Worm (Caenorhabditis elegans) whole organism, L4 larva: Measurements from ENCODE around the gene str-134.

Source experiments
- F26F4.8 ChIP-seq: fragments of 200-800 bp; sonication (Bioruptor generic); conservative IDR thresholded peaks from 2 replicates; pipeline ENCODE4 v1.3.6; 2022; ENCODE audit warnings: missing genetic modification characterization, missing compliant biosample characterization
- F49E8.2 ChIP-seq: sonication (generic microtip); optimal IDR thresholded peaks from 2 replicates; lab custom pipeline; 2016; ENCODE audit warnings: missing compliant biosample characterization, mild to moderate bottlenecking, missing genetic modification characterization, borderline replicate concordance
- R02D3.7 ChIP-seq: fragments of 150-350 bp; sonication (generic microtip); optimal IDR thresholded peaks from 3 replicates; lab custom pipeline; 2014; ENCODE audit warnings: missing biosample characterization, missing genetic modification characterization
- T20F7.1 ChIP-seq: fragments of 200-800 bp; sonication (Bioruptor generic); optimal IDR thresholded peaks from 2 replicates; lab custom pipeline; 2018; ENCODE audit warnings: mild to moderate bottlenecking, missing genetic modification characterization, missing compliant biosample characterization
- T26A8.4 ChIP-seq: fragments of 200-800 bp; sonication (Bioruptor generic); IDR thresholded peaks from 2 replicates; pipeline ENCODE4 v1.3.6; 2022; ENCODE audit warnings: missing genetic modification characterization, missing compliant biosample characterization
- Y105C5A.15 ChIP-seq: fragments of 200-800 bp; sonication (Bioruptor generic); IDR thresholded peaks from 2 replicates; pipeline ENCODE4 v1.3.6; 2022; ENCODE audit warnings: missing genetic modification characterization, missing compliant biosample characterization
- Y5F2A.4 ChIP-seq: fragments of 200-800 bp; sonication (Bioruptor generic); optimal IDR thresholded peaks from 2 replicates; lab custom pipeline; 2018; ENCODE audit warnings: mild to moderate bottlenecking, missing genetic modification characterization, missing compliant biosample characterization
- Y75B8A.6 ChIP-seq: fragments of 200-800 bp; sonication (Bioruptor generic); IDR thresholded peaks from 2 replicates; pipeline ENCODE4 v1.3.6; 2022; ENCODE audit warnings: missing genetic modification reagents, missing genetic modification characterization, missing compliant biosample characterization
- ZK546.5 ChIP-seq, 2 experiments: sonication (generic microtip); optimal IDR thresholded peaks; 2 replicates each; lab custom pipeline; 2017; ENCODE audit warnings: missing biosample characterization in 2 of 2, missing genetic modification characterization in 2 of 2
- aha-1 ChIP-seq: fragments of 150-350 bp; peaks from one replicate; lab custom pipeline; 2014; ENCODE audit warnings: missing biosample characterization, missing genetic modification characterization
- ama-1 ChIP-seq: fragments of 150-350 bp; optimal IDR thresholded peaks from 2 replicates; lab custom pipeline; 2014; ENCODE audit warnings: inconsistent platforms, mixed read lengths
- arid-1 ChIP-seq: fragments of 200-800 bp; sonication (Bioruptor generic); conservative IDR thresholded peaks from 2 replicates; pipeline ENCODE4 v1.3.6; 2022; ENCODE audit warnings: missing genetic modification reagents, missing genetic modification characterization, missing compliant biosample characterization
- ceh-32 ChIP-seq: sonication (generic microtip); optimal IDR thresholded peaks from 2 replicates; lab custom pipeline; 2016; ENCODE audit warnings: mild to moderate bottlenecking, missing genetic modification characterization, missing compliant biosample characterization; ENCODE audit not compliant: poor library complexity
- ceh-82 ChIP-seq: sonication (generic microtip); optimal IDR thresholded peaks from 2 replicates; lab custom pipeline; 2017; ENCODE audit warnings: missing biosample characterization, missing genetic modification characterization
- cey-2 ChIP-seq: sonication (generic microtip); optimal IDR thresholded peaks from 3 replicates; lab custom pipeline; 2017; ENCODE audit warnings: missing genetic modification characterization, mild to moderate bottlenecking, missing compliant biosample characterization, antibody characterized with exemption, borderline replicate concordance; ENCODE audit not compliant: insufficient read depth
- ctbp-1 ChIP-seq: fragments of 200-800 bp; sonication (Bioruptor generic); IDR thresholded peaks from 2 replicates; pipeline ENCODE4 v1.3.6; 2022; ENCODE audit warnings: missing genetic modification reagents, missing genetic modification characterization, missing compliant biosample characterization
- daf-16 ChIP-seq, 3 experiments: sonication (generic microtip); optimal IDR thresholded peaks; 2 replicates each; lab custom pipeline; 2016 to 2017; ENCODE audit warnings: missing genetic modification characterization in 3 of 3, missing genetic modification reagents in 3 of 3, mild to moderate bottlenecking in 2 of 3, missing compliant biosample characterization in 2 of 3, missing biosample characterization in 1 of 3, moderate library complexity in 1 of 3
- daf-19 ChIP-seq: fragments of 200-800 bp; sonication (Bioruptor generic); conservative IDR thresholded peaks from 2 replicates; pipeline ENCODE4 v1.3.6; 2022; ENCODE audit warnings: missing genetic modification characterization, missing compliant biosample characterization
- dmd-8 ChIP-seq: fragments of 200-800 bp; sonication (Bioruptor generic); IDR thresholded peaks from 2 replicates; pipeline ENCODE4 v1.3.6; 2022; ENCODE audit warnings: missing genetic modification characterization, missing compliant biosample characterization
- egl-43 ChIP-seq: fragments of 200-800 bp; sonication (Bioruptor generic); IDR thresholded peaks from 2 replicates; pipeline ENCODE4 v1.3.6; 2022; ENCODE audit warnings: missing genetic modification reagents, missing genetic modification characterization, missing compliant biosample characterization
- hif-1 ChIP-seq, 2 experiments: sonication (generic microtip); optimal IDR thresholded peaks; 2 replicates each; lab custom pipeline; 2016 to 2017; ENCODE audit warnings: missing compliant biosample characterization in 2 of 2, missing genetic modification characterization in 2 of 2, missing genetic modification reagents in 2 of 2, missing genotype in 2 of 2, mild to moderate bottlenecking in 1 of 2
- hmg-1.1 ChIP-seq: fragments of 200-800 bp; sonication (Bioruptor generic); IDR thresholded peaks from 2 replicates; pipeline ENCODE4 v1.3.6; 2022; ENCODE audit warnings: missing genetic modification reagents, missing genetic modification characterization, missing compliant biosample characterization
- jun-1 ChIP-seq: fragments of 150-350 bp; optimal IDR thresholded peaks from 2 replicates; lab custom pipeline; 2014; ENCODE audit warnings: missing biosample characterization, missing genetic modification reagents, missing genetic modification characterization
- lin-13 ChIP-seq: fragments of 150-350 bp; optimal IDR thresholded peaks from 2 replicates; lab custom pipeline; 2014; ENCODE audit warnings: missing biosample characterization, missing genetic modification reagents, missing genetic modification characterization
- lin-29 ChIP-seq: fragments of 200-800 bp; sonication (Bioruptor generic); IDR thresholded peaks from 2 replicates; pipeline ENCODE4 v1.3.6; 2022; ENCODE audit warnings: missing genetic modification reagents, missing genetic modification characterization, missing compliant biosample characterization
- lin-38 ChIP-seq: fragments of 200-800 bp; sonication (Bioruptor generic); IDR thresholded peaks from 2 replicates; pipeline ENCODE4 v1.3.6; 2022; ENCODE audit warnings: missing genetic modification reagents, missing genetic modification characterization, missing compliant biosample characterization
- lin-39 ChIP-seq: fragments of 150-350 bp; optimal IDR thresholded peaks from 2 replicates; lab custom pipeline; 2014; ENCODE audit warnings: missing biosample characterization, missing genetic modification reagents, missing genetic modification characterization
- lir-3 ChIP-seq: sonication (generic microtip); optimal IDR thresholded peaks from 2 replicates; lab custom pipeline; 2016; ENCODE audit warnings: mild to moderate bottlenecking, missing genetic modification characterization, missing compliant biosample characterization
- lsy-2 ChIP-seq, 2 experiments: fragments of 150-350 bp in 1 of 2; sonication (generic microtip) in 1 of 2; optimal IDR thresholded peaks; 2 replicates each; lab custom pipeline; 2014 to 2017; ENCODE audit warnings: missing biosample characterization in 2 of 2, missing genetic modification characterization in 2 of 2
- madf-5 ChIP-seq, 2 experiments: fragments of 200-800 bp; sonication (Bioruptor generic); IDR thresholded peaks; 2 replicates each; pipeline ENCODE4 v1.3.6; 2022; ENCODE audit warnings: missing compliant biosample characterization in 2 of 2, missing genetic modification characterization in 2 of 2
- mdt-29 ChIP-seq: fragments of 200-800 bp; sonication (Bioruptor generic); IDR thresholded peaks from 2 replicates; pipeline ENCODE4 v1.3.6; 2022; ENCODE audit warnings: missing genetic modification reagents, missing genetic modification characterization, missing compliant biosample characterization
- nhr-102 ChIP-seq: sonication (generic microtip); optimal IDR thresholded peaks from 2 replicates; lab custom pipeline; 2016; ENCODE audit warnings: mild to moderate bottlenecking, missing genetic modification characterization, moderate library complexity, missing compliant biosample characterization
- nhr-28 ChIP-seq: fragments of 150-350 bp; optimal IDR thresholded peaks from 2 replicates; lab custom pipeline; 2014; ENCODE audit warnings: missing biosample characterization, missing genetic modification characterization
- nhr-42 ChIP-seq: fragments of 200-800 bp; sonication (Bioruptor generic); IDR thresholded peaks from 2 replicates; pipeline ENCODE4 v1.3.6; 2022; ENCODE audit warnings: missing genetic modification characterization, missing compliant biosample characterization
- pha-4 ChIP-seq, 2 experiments: fragments of 150-350 bp in 1 of 2; fragments of 200-800 bp in 1 of 2; sonication (Bioruptor generic) in 1 of 2; IDR thresholded peaks in 1 of 2; optimal IDR thresholded peaks in 1 of 2; 2 replicates each; pipeline versions ENCODE4 v1.3.6 to Lab custom; 2014 to 2022; ENCODE audit warnings: missing genetic modification characterization in 2 of 2, missing genetic modification reagents in 2 of 2, missing biosample characterization in 1 of 2, missing compliant biosample characterization in 1 of 2
- pqm-1 ChIP-seq: sonication (generic microtip); optimal IDR thresholded peaks from 2 replicates; lab custom pipeline; 2017; ENCODE audit warnings: missing biosample characterization, missing genetic modification characterization
- rbr-2 ChIP-seq: sonication (generic microtip); optimal IDR thresholded peaks from 2 replicates; lab custom pipeline; 2016; ENCODE audit warnings: missing genotype, missing genetic modification characterization, missing compliant biosample characterization
- set-16 ChIP-seq: fragments of 200-800 bp; sonication (Bioruptor generic); IDR thresholded peaks from 2 replicates; pipeline ENCODE4 v1.3.6; 2022; ENCODE audit warnings: missing genetic modification reagents, missing genetic modification characterization, missing compliant biosample characterization
- skn-1 ChIP-seq: fragments of 150-350 bp; optimal IDR thresholded peaks from 2 replicates; lab custom pipeline; 2014; ENCODE audit warnings: missing biosample characterization, missing genetic modification characterization
- snpc-1.2 ChIP-seq: fragments of 200-800 bp; sonication (Bioruptor generic); IDR thresholded peaks from 2 replicates; pipeline ENCODE4 v1.3.6; 2022; ENCODE audit warnings: missing genetic modification reagents, missing genetic modification characterization, missing compliant biosample characterization
- unc-130 ChIP-seq: sonication (generic microtip); optimal IDR thresholded peaks from 2 replicates; lab custom pipeline; 2016; ENCODE audit warnings: missing genetic modification reagents, missing genetic modification characterization, missing compliant biosample characterization
- unc-39 ChIP-seq: sonication (generic microtip); optimal IDR thresholded peaks from 2 replicates; lab custom pipeline; 2017; ENCODE audit warnings: missing biosample characterization, missing genetic modification characterization
- zfp-2 ChIP-seq: sonication (generic microtip); optimal IDR thresholded peaks from 2 replicates; lab custom pipeline; 2016; ENCODE audit warnings: mild to moderate bottlenecking, missing genetic modification characterization, missing compliant biosample characterization
- zfp-3 ChIP-seq: fragments of 200-800 bp; sonication (Bioruptor generic); conservative IDR thresholded peaks from 2 replicates; pipeline ENCODE4 v1.3.6; 2022; ENCODE audit warnings: missing genetic modification reagents, missing genetic modification characterization, missing compliant biosample characterization
- ztf-7 ChIP-seq: fragments of 150-350 bp; optimal IDR thresholded peaks from 2 replicates; lab custom pipeline; 2014; ENCODE audit warnings: missing biosample characterization, missing genetic modification characterization

str-134 gene

DNA sequence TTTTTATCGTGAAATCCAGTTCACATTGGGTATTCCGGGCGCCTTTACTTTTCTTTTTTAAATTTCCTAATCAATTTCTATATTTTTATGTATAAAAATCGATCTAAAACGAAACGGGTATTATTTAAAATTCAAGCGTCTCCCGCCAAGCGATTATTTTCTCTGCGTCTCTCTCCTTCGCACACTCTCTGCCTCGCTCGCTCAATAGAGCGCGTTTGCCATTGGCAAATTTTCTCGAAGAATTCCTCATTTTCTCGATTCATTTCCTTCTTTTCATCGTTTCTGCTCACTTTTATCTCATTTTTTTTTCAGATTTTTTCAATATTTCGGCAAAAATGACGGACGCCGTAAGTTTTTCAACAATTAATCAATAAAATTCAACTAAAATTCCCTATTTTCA, 29.8 kb downstream of the str-134 start, which contains the start of gene sti-1 (continued):
- TF ChIP-seq dmd-8, result no peak
- no peak for TF ChIP-seq zfp-2
- no peak for TF ChIP-seq mdt-29
- peak; percentile 32 for TF ChIP-seq jun-1 (tag; lab: Kevin White, UChicago)
- no peak for TF ChIP-seq cey-2 (tag; lab: Kevin White, UChicago)
- TF ChIP-seq unc-130, result no peak
- TF ChIP-seq rbr-2 (tag; lab: Kevin White, UChicago), result peak; percentile 68
- peak; percentile 72 for TF ChIP-seq hmg-1.1 (GFP tag; lab: Robert Waterston, UW)
- no peak for TF ChIP-seq skn-1 (tag; lab: Kevin White, UChicago)
- no peak for TF ChIP-seq lir-3
- TF ChIP-seq ceh-82 (tag; lab: Kevin White, UChicago), result no peak
- TF ChIP-seq egl-43, result no peak
- TF ChIP-seq T26A8.4 (GFP tag; lab: Robert Waterston, UW), result peak; percentile 55; the same call in 1 of the 2 replicates
- 0 out of 2 replicates have a peak, but pooled peaks have one; percentile 47 for TF ChIP-seq zfp-3 (GFP tag; lab: Robert Waterston, UW)
- TF ChIP-seq ctbp-1 (GFP tag; lab: Robert Waterston, UW), result no peak
- TF ChIP-seq ztf-7 (tag; lab: Kevin White, UChicago), result peak; percentile 79
- peak; percentile 83 for TF ChIP-seq nhr-28 (tag; lab: Kevin White, UChicago)
- no peak for TF ChIP-seq Y105C5A.15 (GFP tag; lab: Robert Waterston, UW)
- no peak for TF ChIP-seq R02D3.7 (tag; lab: Kevin White, UChicago)
- TF ChIP-seq, all 104 proteins: peak for 36

DNA sequence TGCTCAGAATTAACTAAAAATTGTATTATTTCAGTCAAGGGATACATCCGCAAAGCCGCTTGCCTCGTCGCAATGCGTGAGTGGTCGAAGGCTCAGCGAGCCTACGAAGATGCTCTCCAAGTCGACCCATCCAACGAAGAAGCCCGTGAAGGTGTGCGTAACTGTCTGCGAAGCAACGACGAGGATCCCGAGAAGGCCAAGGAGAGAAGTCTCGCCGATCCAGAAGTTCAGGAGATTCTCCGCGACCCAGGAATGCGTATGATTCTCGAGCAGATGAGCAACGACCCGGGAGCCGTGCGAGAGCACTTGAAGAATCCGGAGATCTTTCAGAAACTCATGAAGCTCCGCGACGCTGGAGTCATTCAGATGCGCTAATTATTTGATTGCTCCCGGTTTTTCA, 30.9 kb downstream of the str-134 start:
- TF ChIP-seq lin-13 (GFP tag; lab: Kevin White, UChicago) (no peak), daf-19 (no peak), madf-5 (GFP tag; IDR thresholded peaks at IDR 0.05; lab: Robert Waterston, UW) (0 out of 4 replicates have a peak, but pooled peaks of 1 of the 2 experiments have one; percentile 30), set-16 (GFP tag; lab: Robert Waterston, UW) (peak; percentile 72)

DNA sequence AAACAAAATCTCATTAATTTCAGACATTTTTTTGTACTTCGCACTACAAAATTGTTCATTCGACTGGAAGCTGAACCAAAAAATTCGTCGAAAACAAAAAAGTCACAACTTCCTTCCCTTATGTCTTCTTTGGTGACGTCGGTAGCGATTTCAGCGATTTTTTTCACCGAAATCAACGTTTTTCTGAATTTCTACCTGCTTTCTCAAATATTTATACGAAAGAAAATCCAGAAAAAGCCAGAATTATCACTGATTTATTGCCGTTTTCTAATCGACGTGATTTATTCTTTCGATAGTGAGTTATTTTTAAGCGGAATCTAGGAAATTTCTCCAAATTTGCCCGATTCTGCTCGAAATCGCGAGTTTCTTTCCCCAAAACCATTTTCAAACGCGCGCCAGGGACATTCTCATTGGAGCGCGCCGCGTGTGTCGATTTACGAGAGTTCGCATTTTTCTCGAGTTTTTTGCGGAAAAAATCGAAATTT, 31.5 kb downstream of the str-134 start, which contains the start of gene srbc-58:
Gene srbc-58, plus strand, starts transcription at position 121 of the 485 bp plus-strand sequence.
- TF ChIP-seq Y75B8A.6 (GFP tag; lab: Robert Waterston, UW), result no peak
- TF ChIP-seq arid-1 (GFP tag; lab: Robert Waterston, UW), result peak; percentile 70
- TF ChIP-seq ama-1 (lab: Kevin White, UChicago), result peak; percentile 69
- peak; percentile 86 for TF ChIP-seq F49E8.2 (tag; lab: Kevin White, UChicago)
- 0 out of 2 replicates have a peak, but pooled peaks have one; percentile 38 for TF ChIP-seq nhr-42
- no peak for TF ChIP-seq T20F7.1 (GFP tag; lab: Kevin White, UChicago)
- no peak for TF ChIP-seq Y5F2A.4 (GFP tag; lab: Kevin White, UChicago)
- TF ChIP-seq dmd-8, result no peak
- no peak for TF ChIP-seq daf-16 (GFP tag; optimal IDR thresholded peaks at IDR 0.05; lab: Kevin White, UChicago)
- peak; percentile 14 for TF ChIP-seq daf-16 (tag; optimal IDR thresholded peaks at IDR 0.05; lab: Kevin White, UChicago)
- no peak for TF ChIP-seq hif-1 (tag; optimal IDR thresholded peaks at IDR 0.05; lab: Kevin White, UChicago)
- TF ChIP-seq lin-39, result no peak
- peak in 1 of 2 experiments; percentile 52 for TF ChIP-seq lsy-2 (tag; optimal IDR thresholded peaks at IDR 0.05; lab: Kevin White, UChicago)
- TF ChIP-seq lin-29, result no peak
- TF ChIP-seq nhr-102 (tag; lab: Kevin White, UChicago), result no peak
- peak; percentile 11; the same call in 1 of the 2 replicates for TF ChIP-seq pha-4 (GFP tag; IDR thresholded peaks at IDR 0.05; lab: Robert Waterston, UW)
- no peak for TF ChIP-seq pha-4 (tag; optimal IDR thresholded peaks at IDR 0.05; lab: Kevin White, UChicago)
- no peak for TF ChIP-seq F26F4.8 (GFP tag; lab: Robert Waterston, UW)
- TF ChIP-seq hmg-1.1 (GFP tag; lab: Robert Waterston, UW), result no peak
- peak; percentile 68 for TF ChIP-seq aha-1 (tag; lab: Kevin White, UChicago)
- TF ChIP-seq rbr-2 (tag; lab: Kevin White, UChicago), result peak; percentile 21
- TF ChIP-seq lin-38 (GFP tag; lab: Robert Waterston, UW), result peak; percentile 87
- no peak for TF ChIP-seq pqm-1 (tag; lab: Kevin White, UChicago)
- 0 out of 2 replicates have a peak, but pooled peaks have one; percentile 35 for TF ChIP-seq snpc-1.2 (GFP tag; lab: Robert Waterston, UW)
- TF ChIP-seq R02D3.7 (tag; lab: Kevin White, UChicago), result peak; percentile 60
- no peak for TF ChIP-seq ceh-32
- TF ChIP-seq unc-39 (tag; lab: Kevin White, UChicago), result no peak
- TF ChIP-seq ctbp-1 (GFP tag; lab: Robert Waterston, UW), result 0 out of 2 replicates have a peak, but pooled peaks have one; percentile 21
- TF ChIP-seq unc-130, result peak; percentile 6
- TF ChIP-seq T26A8.4 (GFP tag; lab: Robert Waterston, UW), result 0 out of 2 replicates have a peak, but pooled peaks have one; percentile 63
- TF ChIP-seq ZK546.5 (tag; optimal IDR thresholded peaks at IDR 0.05; lab: Kevin White, UChicago), result no peak
